Fruit fly (Drosophila melanogaster) whole organism, pupa: Measurements from ENCODE around the gene CG10576.

ENCODE experiments used
- CG10348 ChIP-seq: fragments of 200-800 bp; sonication (Bioruptor generic); IDR thresholded peaks from 2 replicates; pipeline ENCODE4 v1.3.6; 2022; ENCODE audit warnings: missing biosample characterization, missing genetic modification characterization
- CG12605 ChIP-seq: fragments of 200-800 bp; sonication (Bioruptor generic); IDR thresholded peaks from 2 replicates; pipeline ENCODE4 v1.3.6; 2022; ENCODE audit warnings: missing biosample characterization, missing genetic modification characterization
- CG13204 ChIP-seq: fragments of 200-800 bp; sonication (Bioruptor generic); optimal IDR thresholded peaks from 2 replicates; lab custom pipeline; 2018; ENCODE audit warnings: missing biosample characterization, mild to moderate bottlenecking, missing genetic modification characterization, moderate library complexity
- CG14655 ChIP-seq: fragments of 200-800 bp; sonication (Bioruptor generic); optimal IDR thresholded peaks from 3 replicates; lab custom pipeline; 2017; ENCODE audit warnings: mild to moderate bottlenecking, missing biosample characterization, missing genetic modification reagents, missing genetic modification characterization
- CG15710 ChIP-seq: fragments of 200-800 bp; sonication (Bioruptor generic); optimal IDR thresholded peaks from 2 replicates; lab custom pipeline; 2018; ENCODE audit warnings: missing biosample characterization, mild to moderate bottlenecking, missing genetic modification characterization, moderate library complexity
- CG17806 ChIP-seq: fragments of 200-800 bp; sonication (Bioruptor generic); optimal IDR thresholded peaks from 2 replicates; lab custom pipeline; 2018; ENCODE audit warnings: missing biosample characterization, mild to moderate bottlenecking, missing genetic modification characterization, moderate library complexity
- CG32121 ChIP-seq: fragments of 200-800 bp; sonication (Bioruptor generic); IDR thresholded peaks from 2 replicates; pipeline ENCODE4 v1.3.6; 2022; ENCODE audit warnings: missing biosample characterization, missing genetic modification characterization
- CG34367 ChIP-seq: fragments of 200-800 bp; sonication (Bioruptor generic); optimal IDR thresholded peaks from 2 replicates; lab custom pipeline; 2018; ENCODE audit warnings: missing biosample characterization, mild to moderate bottlenecking, missing genetic modification characterization
- CG4496 ChIP-seq: fragments of 200-800 bp; sonication (Bioruptor generic); IDR thresholded peaks from 3 replicates; pipeline ENCODE4 v1.3.6; 2022; ENCODE audit warnings: missing biosample characterization, missing genetic modification characterization
- CG8159 ChIP-seq: fragments of 200-800 bp; sonication (Bioruptor generic); optimal IDR thresholded peaks from 3 replicates; lab custom pipeline; 2018; ENCODE audit warnings: missing biosample characterization, mild to moderate bottlenecking, missing genetic modification characterization, moderate library complexity
- CG8301 ChIP-seq: fragments of 200-800 bp; sonication (Bioruptor generic); optimal IDR thresholded peaks from 2 replicates; lab custom pipeline; 2018; ENCODE audit warnings: missing biosample characterization, mild to moderate bottlenecking, missing genetic modification characterization
- CG9948 ChIP-seq: fragments of 200-800 bp; sonication (Bioruptor generic); optimal IDR thresholded peaks from 2 replicates; lab custom pipeline; 2018; ENCODE audit warnings: missing biosample characterization, mild to moderate bottlenecking, missing genetic modification characterization, moderate library complexity
- D1 ChIP-seq: fragments of 200-800 bp; sonication (Bioruptor generic); optimal IDR thresholded peaks from 2 replicates; lab custom pipeline; 2018; ENCODE audit warnings: missing biosample characterization, mild to moderate bottlenecking, missing genetic modification characterization, moderate library complexity
- EcR ChIP-seq: fragments of 200-800 bp; sonication (Bioruptor generic); optimal IDR thresholded peaks from 3 replicates; lab custom pipeline; 2019; ENCODE audit warnings: missing biosample characterization, missing genetic modification characterization, mild to moderate bottlenecking, moderate library complexity, missing genetic modification reagents
- Ets98B ChIP-seq: fragments of 200-800 bp; sonication (Bioruptor generic); IDR thresholded peaks from 2 replicates; pipeline ENCODE4 v1.3.6; 2022; ENCODE audit warnings: missing biosample characterization, missing genetic modification characterization
- Pif1A ChIP-seq: fragments of 200-800 bp; sonication (Bioruptor generic); optimal IDR thresholded peaks from 3 replicates; lab custom pipeline; 2016; ENCODE audit warnings: missing biosample characterization, missing genetic modification characterization
- Pif1B ChIP-seq: fragments of 200-800 bp; sonication (Bioruptor generic); optimal IDR thresholded peaks from 3 replicates; lab custom pipeline; 2016; ENCODE audit warnings: missing biosample characterization, missing genetic modification characterization
- Snoo ChIP-seq: fragments of 200-800 bp; sonication (Bioruptor generic); optimal IDR thresholded peaks from 3 replicates; lab custom pipeline; 2017; ENCODE audit warnings: missing biosample characterization, mild to moderate bottlenecking, missing genetic modification characterization, inconsistent platforms
- fd96Ca ChIP-seq: fragments of 200-800 bp; sonication (Bioruptor generic); IDR thresholded peaks from 3 replicates; pipeline ENCODE4 v1.3.6; 2022; ENCODE audit warnings: missing biosample characterization, missing genetic modification characterization
- gl ChIP-seq: fragments of 200-800 bp; sonication (Bioruptor generic); optimal IDR thresholded peaks from 2 replicates; lab custom pipeline; 2018; ENCODE audit warnings: missing biosample characterization, mild to moderate bottlenecking, missing genetic modification characterization
- rn ChIP-seq: fragments of 200-800 bp; sonication (Bioruptor generic); IDR thresholded peaks from 2 replicates; pipeline ENCODE4 v1.3.6; 2022; ENCODE audit warnings: missing biosample characterization, missing genetic modification characterization

The CG10576 gene

dm6 chr3L:5765844-5766200 is 320 bp upstream of the CG10576 start, which contains the start of gene Txl:
TSS of gene Txl (plus strand) at chr3L:5765846.
- TF ChIP-seq CG8301 (no peak), CG12605 (GFP tag; lab: Robert Waterston, UW) (no peak), CG8159 (tag; lab: Kevin White, UChicago) (no peak), CG14655 (GFP tag; lab: Kevin White, UChicago) (no peak), CG4496 (GFP tag; lab: Robert Waterston, UW) (no peak), CG17806 (tag; lab: Kevin White, UChicago) (no peak), Ets98B (GFP tag; lab: Robert Waterston, UW) (no peak), gl (tag; lab: Kevin White, UChicago) (no peak), CG13204 (GFP tag; lab: Kevin White, UChicago) (no peak), Snoo (tag; lab: Kevin White, UChicago) (no peak), rn (no peak), Pif1B (no peak)

dm6 chr3L:5753605-5754365 is 11.7 kb downstream of the CG10576 start:
- TF ChIP-seq CG12605 (GFP tag; lab: Robert Waterston, UW) (0 out of 2 replicates have a peak, but pooled peaks have one; percentile 15), CG8159 (tag; lab: Kevin White, UChicago) (no peak), EcR (GFP tag; lab: Kevin White, UChicago) (peak; percentile 17)

DNA sequence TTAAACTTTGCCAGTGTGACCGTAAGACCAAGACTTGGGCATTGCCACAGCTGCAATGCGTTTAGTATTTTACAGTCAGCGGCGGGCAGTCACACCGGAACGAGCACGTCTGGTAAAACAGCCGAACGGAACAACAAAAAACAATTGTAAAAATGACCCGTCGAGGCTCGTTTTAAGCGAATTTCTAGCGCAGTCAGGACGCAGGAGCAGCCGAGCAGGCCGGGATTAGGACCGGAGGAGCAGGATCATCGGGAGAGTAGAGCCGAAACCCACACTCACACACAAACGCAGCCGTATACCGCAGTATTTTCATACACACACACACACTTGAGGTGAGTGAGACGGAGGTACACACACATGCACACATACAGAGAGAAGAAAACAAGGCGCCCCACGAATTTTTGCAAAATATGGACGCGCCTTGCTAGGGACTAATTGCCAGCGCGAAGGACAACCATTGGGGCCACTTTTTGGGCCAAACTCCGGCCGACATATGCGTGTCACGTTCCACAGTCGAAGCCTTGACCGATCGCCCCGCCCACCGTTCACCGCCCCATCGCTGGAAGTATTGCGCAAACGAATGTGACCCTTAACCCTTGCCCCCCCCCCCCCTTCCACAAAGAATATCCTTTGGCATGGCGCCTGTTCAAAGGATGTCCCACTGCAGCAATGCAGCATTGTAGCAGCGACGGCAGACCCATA is 12.4 kb downstream of the CG10576 start, which contains the start of gene Usp47:
Usp47 (plus strand) TSS at position 71 of the 702 bp plus-strand sequence.
- TF ChIP-seq Snoo (tag; lab: Kevin White, UChicago) = no peak
- no peak for TF ChIP-seq CG9948
- no peak for TF ChIP-seq CG4496 (GFP tag; lab: Robert Waterston, UW)
- peak; percentile 47; the same call in 1 of the 2 replicates for TF ChIP-seq CG32121
- TF ChIP-seq Pif1B = no peak
- TF ChIP-seq CG10348 = no peak
- peak; percentile 25 for TF ChIP-seq CG13204 (GFP tag; lab: Kevin White, UChicago)
- TF ChIP-seq CG17806 (tag; lab: Kevin White, UChicago) = peak; percentile 21
- TF ChIP-seq CG8159 (tag; lab: Kevin White, UChicago) = no peak
- no peak for TF ChIP-seq CG12605 (GFP tag; lab: Robert Waterston, UW)
- no peak for TF ChIP-seq CG8301
- TF ChIP-seq gl (tag; lab: Kevin White, UChicago) = peak; percentile 3
- TF ChIP-seq CG14655 (GFP tag; lab: Kevin White, UChicago) = no peak
- TF ChIP-seq EcR (GFP tag; lab: Kevin White, UChicago) = peak; percentile 22
- TF ChIP-seq rn = no peak
- no peak for TF ChIP-seq CG15710 (tag; lab: Kevin White, UChicago)
- TF ChIP-seq fd96Ca (GFP tag; lab: Robert Waterston, UW) = no peak

DNA sequence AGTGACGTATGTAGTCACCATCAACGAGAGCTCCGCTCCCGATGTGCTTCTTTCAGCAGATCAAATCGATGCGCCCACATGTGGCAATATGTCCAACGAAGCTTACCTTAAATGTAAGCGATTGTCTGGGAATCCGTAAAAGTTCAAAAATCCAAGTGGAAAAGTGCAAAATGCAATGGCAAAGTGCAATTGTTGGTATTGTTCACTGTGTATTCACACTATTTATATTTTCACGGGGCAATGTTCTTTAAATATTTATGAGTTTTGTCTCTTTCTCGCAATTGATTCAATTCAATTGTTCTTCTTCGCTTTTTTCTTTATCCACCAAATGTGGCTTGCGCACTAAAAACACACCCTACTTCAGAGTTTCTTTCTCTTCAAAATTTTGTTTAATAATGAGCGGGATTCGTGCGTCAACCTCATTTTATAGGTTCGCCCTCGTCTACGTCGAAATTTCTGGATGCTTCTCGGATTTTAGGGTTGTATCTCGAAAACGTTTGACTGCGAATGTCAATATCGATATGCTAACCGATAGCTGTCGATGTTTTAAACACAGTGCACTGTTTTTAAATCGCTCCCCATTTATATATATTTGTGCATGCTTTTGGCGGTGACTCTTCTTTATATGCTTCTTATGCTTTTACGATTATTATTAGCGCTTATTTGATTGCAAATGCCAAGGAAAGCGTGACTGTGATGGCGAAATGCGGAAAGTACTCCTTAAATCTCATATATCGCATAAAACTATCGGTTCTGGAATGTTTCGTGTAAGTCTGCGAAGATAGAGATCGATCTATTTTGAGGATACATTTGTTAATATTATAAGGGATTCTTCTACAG is 13.5 kb downstream of the CG10576 start, which contains the start of gene DnaJ-1:
DnaJ-1 (minus strand) TSS at position 450 of the 840 bp plus-strand sequence.
- TF ChIP-seq CG10348 = no peak
- TF ChIP-seq CG17806 (tag; lab: Kevin White, UChicago) = no peak
- peak; percentile 10 for TF ChIP-seq CG34367
- TF ChIP-seq CG9948 = no peak
- no peak for TF ChIP-seq CG32121
- TF ChIP-seq CG13204 (GFP tag; lab: Kevin White, UChicago) = peak; percentile 68
- 0 out of 2 replicates have a peak, but pooled peaks have one; percentile 12 for TF ChIP-seq CG12605 (GFP tag; lab: Robert Waterston, UW)
- TF ChIP-seq CG8159 (tag; lab: Kevin White, UChicago) = peak; percentile 35
- peak; percentile 40 for TF ChIP-seq Snoo (tag; lab: Kevin White, UChicago)
- TF ChIP-seq Pif1A = no peak
- no peak for TF ChIP-seq CG8301
- TF ChIP-seq EcR (GFP tag; lab: Kevin White, UChicago) = peak; percentile 83
- no peak for TF ChIP-seq D1 (tag; lab: Kevin White, UChicago)
- TF ChIP-seq rn = no peak
- no peak for TF ChIP-seq fd96Ca (GFP tag; lab: Robert Waterston, UW)
- TF ChIP-seq gl (tag; lab: Kevin White, UChicago) = peak; percentile 5
- TF ChIP-seq CG15710 (tag; lab: Kevin White, UChicago) = no peak
- TF ChIP-seq CG14655 (GFP tag; lab: Kevin White, UChicago) = no peak
- TF ChIP-seq Ets98B (GFP tag; lab: Robert Waterston, UW) = peak; percentile 64; the same call in 1 of the 2 replicates
- TF ChIP-seq CG4496 (GFP tag; lab: Robert Waterston, UW) = 0 out of 3 replicates have a peak, but pooled peaks have one; percentile 20
- TF ChIP-seq Pif1B = peak; percentile 14
- TF ChIP-seq, all 21 proteins: peak for 10

DNA sequence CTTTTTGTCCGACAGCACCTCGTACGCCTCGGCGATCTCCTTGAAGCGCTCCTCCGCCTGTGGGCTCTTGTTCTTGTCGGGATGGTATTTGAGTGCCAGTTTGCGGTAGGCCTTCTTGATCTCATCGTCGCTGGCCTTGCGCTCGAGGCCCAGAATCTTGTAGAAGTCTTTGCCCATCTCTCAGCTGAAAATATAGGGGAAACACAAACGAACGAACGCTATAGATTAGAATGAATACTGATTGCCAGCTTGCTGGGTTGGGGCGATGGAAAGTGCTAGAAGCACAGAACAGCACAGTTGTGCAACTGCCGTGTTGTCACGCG is 14.1 kb downstream of the CG10576 start:
- no peak for TF ChIP-seq CG15710 (tag; lab: Kevin White, UChicago)
- no peak for TF ChIP-seq fd96Ca (GFP tag; lab: Robert Waterston, UW)
- TF ChIP-seq Snoo (tag; lab: Kevin White, UChicago) = no peak
- no peak for TF ChIP-seq CG14655 (GFP tag; lab: Kevin White, UChicago)
- no peak for TF ChIP-seq Pif1B
- no peak for TF ChIP-seq EcR (GFP tag; lab: Kevin White, UChicago)
- TF ChIP-seq CG8301 = no peak
- no peak for TF ChIP-seq CG10348
- no peak for TF ChIP-seq CG13204 (GFP tag; lab: Kevin White, UChicago)
- TF ChIP-seq CG9948 = no peak
- no peak for TF ChIP-seq rn
- no peak for TF ChIP-seq Ets98B (GFP tag; lab: Robert Waterston, UW)
- TF ChIP-seq gl (tag; lab: Kevin White, UChicago) = no peak
- TF ChIP-seq, all 21 proteins: peak for 0
